Worm (Caenorhabditis elegans) whole organism, L3 larva: Measurements from ENCODE around the gene K08B5.2.
"Not testable (repeated sequence)": the region's sequence is repeated elsewhere in the genome, so short reads cannot be mapped to it uniquely, and the experiment has no call there.

Source experiments
- ZK546.5 ChIP-seq: sonication (generic microtip); optimal IDR thresholded peaks from 2 replicates; lab custom pipeline; 2017; ENCODE audit warnings: missing biosample characterization, missing genetic modification characterization
- aly-2 ChIP-seq: fragments of 150-350 bp; optimal IDR thresholded peaks from 2 replicates; lab custom pipeline; 2014; ENCODE audit warnings: missing biosample characterization, missing genetic modification characterization
- ceh-82 ChIP-seq: fragments of 150-350 bp; optimal IDR thresholded peaks from 2 replicates; lab custom pipeline; 2014; ENCODE audit warnings: missing biosample characterization, missing genetic modification characterization
- ceh-9 ChIP-seq: sonication (generic microtip); optimal IDR thresholded peaks from 2 replicates; lab custom pipeline; 2018; ENCODE audit warnings: missing biosample characterization, missing genetic modification characterization
- daf-12 ChIP-seq: fragments of 150-350 bp; optimal IDR thresholded peaks from 2 replicates; lab custom pipeline; 2014; ENCODE audit warnings: missing biosample characterization, missing genetic modification reagents, missing genetic modification characterization
- egl-5 ChIP-seq: fragments of 150-350 bp; optimal IDR thresholded peaks from 2 replicates; lab custom pipeline; 2017; ENCODE audit warnings: missing biosample characterization, missing genetic modification reagents, missing genetic modification characterization, inconsistent platforms
- elt-1 ChIP-seq: fragments of 150-350 bp; optimal IDR thresholded peaks from 2 replicates; lab custom pipeline; 2014; ENCODE audit warnings: missing biosample characterization, missing genetic modification characterization
- elt-2 ChIP-seq: sonication (generic microtip); optimal IDR thresholded peaks from 2 replicates; lab custom pipeline; 2016; ENCODE audit warnings: missing genetic modification reagents, mild to moderate bottlenecking, missing genetic modification characterization, missing compliant biosample characterization
- elt-3 ChIP-seq, 3 experiments: fragments of 150-350 bp in 1 of 3; sonication (generic microtip) in 2 of 3; optimal IDR thresholded peaks; 2 replicates in 2 of 3; 4 replicates in 1 of 3; lab custom pipeline; 2014 to 2017; ENCODE audit warnings: missing biosample characterization in 3 of 3, missing genetic modification characterization in 3 of 3
- eor-1 ChIP-seq, 2 experiments: fragments of 150-350 bp; optimal IDR thresholded peaks; 2 replicates each; lab custom pipeline; 2014 to 2018; ENCODE audit warnings: missing biosample characterization in 2 of 2, missing genetic modification characterization in 2 of 2
- fkh-10 ChIP-seq: sonication (generic microtip); optimal IDR thresholded peaks from 2 replicates; lab custom pipeline; 2017; ENCODE audit warnings: missing biosample characterization, missing genetic modification reagents, missing genetic modification characterization
- fkh-2 ChIP-seq: fragments of 150-350 bp; optimal IDR thresholded peaks from 2 replicates; lab custom pipeline; 2014; ENCODE audit warnings: missing biosample characterization, missing genetic modification reagents, missing genetic modification characterization
- fos-1 ChIP-seq: fragments of 150-350 bp; optimal IDR thresholded peaks from 2 replicates; lab custom pipeline; 2014; ENCODE audit warnings: missing biosample characterization, missing genetic modification characterization
- hmg-11 ChIP-seq: sonication (generic microtip); optimal IDR thresholded peaks from 2 replicates; lab custom pipeline; 2016; ENCODE audit warnings: missing genetic modification characterization, missing compliant biosample characterization
- jun-1 ChIP-seq: fragments of 150-350 bp; optimal IDR thresholded peaks from 2 replicates; lab custom pipeline; 2014; ENCODE audit warnings: missing biosample characterization, missing genetic modification reagents, missing genetic modification characterization
- lin-39 ChIP-seq: fragments of 150-350 bp; optimal IDR thresholded peaks from 2 replicates; lab custom pipeline; 2018; ENCODE audit warnings: missing biosample characterization, missing genetic modification reagents, missing genetic modification characterization
- mdl-1 ChIP-seq: fragments of 150-350 bp; optimal IDR thresholded peaks from 2 replicates; lab custom pipeline; 2014; ENCODE audit warnings: missing biosample characterization, missing genetic modification characterization
- nhr-11 ChIP-seq: fragments of 150-350 bp; optimal IDR thresholded peaks from 2 replicates; lab custom pipeline; 2014; ENCODE audit warnings: missing biosample characterization, missing genetic modification characterization
- nhr-12 ChIP-seq: fragments of 150-350 bp; optimal IDR thresholded peaks from 2 replicates; lab custom pipeline; 2014; ENCODE audit warnings: missing biosample characterization, missing genetic modification characterization
- nhr-23 ChIP-seq: fragments of 150-350 bp; optimal IDR thresholded peaks from 2 replicates; lab custom pipeline; 2014; ENCODE audit warnings: missing biosample characterization, missing genetic modification reagents, missing genetic modification characterization
- nhr-237 ChIP-seq: fragments of 150-350 bp; optimal IDR thresholded peaks from 2 replicates; lab custom pipeline; 2014; ENCODE audit warnings: missing biosample characterization, missing genetic modification characterization
- nhr-25 ChIP-seq: sonication (generic microtip); optimal IDR thresholded peaks from 2 replicates; lab custom pipeline; 2017; ENCODE audit warnings: missing biosample characterization, missing genetic modification characterization
- nhr-43 ChIP-seq: sonication (generic microtip); optimal IDR thresholded peaks from 2 replicates; lab custom pipeline; 2016; ENCODE audit warnings: mild to moderate bottlenecking, missing genetic modification characterization, missing compliant biosample characterization; ENCODE audit not compliant: poor library complexity, severe bottlenecking
- nhr-76 ChIP-seq: fragments of 150-350 bp; sonication (generic microtip); optimal IDR thresholded peaks from 5 replicates; lab custom pipeline; 2014; ENCODE audit warnings: missing biosample characterization, missing genetic modification characterization
- pha-4 ChIP-seq: fragments of 150-350 bp; optimal IDR thresholded peaks from 2 replicates; lab custom pipeline; 2014; ENCODE audit warnings: missing biosample characterization, missing genetic modification reagents, missing genetic modification characterization
- sea-2 ChIP-seq: fragments of 150-350 bp; sonication (generic microtip); optimal IDR thresholded peaks from 4 replicates; lab custom pipeline; 2014; ENCODE audit warnings: missing biosample characterization, missing genetic modification reagents, missing genetic modification characterization
- zag-1 ChIP-seq: fragments of 150-350 bp; optimal IDR thresholded peaks from 2 replicates; lab custom pipeline; 2014; ENCODE audit warnings: missing biosample characterization, missing genetic modification characterization
- ztf-11 ChIP-seq: fragments of 150-350 bp; optimal IDR thresholded peaks from 2 replicates; lab custom pipeline; 2014; ENCODE audit warnings: missing biosample characterization, missing genetic modification characterization
- ztf-4 ChIP-seq: fragments of 150-350 bp; optimal IDR thresholded peaks from 2 replicates; lab custom pipeline; 2014; ENCODE audit warnings: missing biosample characterization, missing genetic modification characterization

Gene K08B5.2

ce11 chrX:16525632-16526031 is 28.1 kb downstream of the K08B5.2 start:
- TF ChIP-seq ZK546.5 (tag; lab: Kevin White, UChicago) (no peak), lin-39 (peak; percentile 23), nhr-11 (tag; lab: Kevin White, UChicago) (peak; percentile 27)

ce11 chrX:16524310-16524709 is 29.4 kb downstream of the K08B5.2 start:
- TF ChIP-seq elt-1 (tag; lab: Kevin White, UChicago) (no peak), ztf-11 (tag; lab: Kevin White, UChicago) (no peak), nhr-12 (tag; lab: Kevin White, UChicago) (no peak), sea-2 (GFP tag; lab: Kevin White, UChicago) (no peak), fkh-2 (tag; lab: Kevin White, UChicago) (no peak), nhr-23 (tag; lab: Kevin White, UChicago) (no peak)

- TF ChIP-seq eor-1 (tag; optimal IDR thresholded peaks at IDR 0.05; lab: Kevin White, UChicago) (no peak), ztf-4 (tag; lab: Kevin White, UChicago) (no peak), nhr-25 (tag; lab: Kevin White, UChicago) (no peak), sea-2 (GFP tag; lab: Kevin White, UChicago) (no peak), fos-1 (tag; lab: Kevin White, UChicago) (no peak), elt-3 (tag; optimal IDR thresholded peaks at IDR 0.05; lab: Kevin White, UChicago) (no peak), ceh-82 (tag; lab: Kevin White, UChicago) (no peak), nhr-237 (tag; lab: Kevin White, UChicago) (no peak), nhr-11 (tag; lab: Kevin White, UChicago) (no peak), nhr-76 (tag; lab: Kevin White, UChicago) (no peak), egl-5 (tag; lab: Kevin White, UChicago) (no peak), nhr-43 (no peak), mdl-1 (tag; lab: Kevin White, UChicago) (no peak)
Observed at ce11 chrX:16521722-16522121, 32.0 kb downstream of the K08B5.2 start.

- TF ChIP-seq fkh-2 (tag; lab: Kevin White, UChicago) (no peak), zag-1 (tag; lab: Kevin White, UChicago) (no peak), nhr-43 (no peak), ztf-11 (tag; lab: Kevin White, UChicago) (no peak), sea-2 (GFP tag; lab: Kevin White, UChicago) (no peak), lin-39 (no peak)
Observed at ce11 chrX:16519517-16519916, 34.2 kb downstream of the K08B5.2 start, which contains the start of gene T25D1.1. TSS of gene T25D1.1 (plus strand) at chrX:16519817.

- TF ChIP-seq zag-1 (tag; lab: Kevin White, UChicago) (no peak), fkh-10 (GFP tag; lab: Kevin White, UChicago) (no peak), ztf-11 (tag; lab: Kevin White, UChicago) (no peak), nhr-12 (tag; lab: Kevin White, UChicago) (no peak), mdl-1 (tag; lab: Kevin White, UChicago) (no peak), elt-2 (no peak), sea-2 (GFP tag; lab: Kevin White, UChicago) (no peak), ceh-9 (tag; lab: Kevin White, UChicago) (no peak), lin-39 (no peak), hmg-11 (tag; lab: Kevin White, UChicago) (no peak), jun-1 (tag; lab: Kevin White, UChicago) (no peak), pha-4 (tag; lab: Kevin White, UChicago) (no peak), nhr-11 (tag; lab: Kevin White, UChicago) (no peak), fkh-2 (tag; lab: Kevin White, UChicago) (no peak), aly-2 (tag; lab: Kevin White, UChicago) (no peak)
Observed at ce11 chrX:16518771-16519170, 34.9 kb downstream of the K08B5.2 start.

ce11 chrX:16515265-16515664 is 38.4 kb downstream of the K08B5.2 start, which contains the start of gene T25D1.2:
TSS of gene T25D1.2 (plus strand) at chrX:16515565.
- TF ChIP-seq daf-12 (tag; lab: Kevin White, UChicago); eor-1 (tag; optimal IDR thresholded peaks at IDR 0.05; lab: Kevin White, UChicago); nhr-23 (tag; lab: Kevin White, UChicago): not testable (repeated sequence)
